Fruit fly (Drosophila melanogaster): ENCODE data around the gene t-cup.
A peak's percentile ranks its signal among the peaks of the same experiment; 100 is the strongest.

t-cup gene

dm6 chr2L:12497283-12498265 lies at the start of gene t-cup (continued):
- TF ChIP-seq sc (optimal IDR thresholded peaks at IDR 0.05) (no peak), sc (GFP tag; optimal IDR thresholded peaks at IDR 0.05) (peak; percentile 65), pzg (GFP tag; optimal IDR thresholded peaks at IDR 0.05) (no peak), CG10959 (GFP tag; IDR thresholded peaks at IDR 0.05) (no peak), Myb (GFP tag; optimal IDR thresholded peaks at IDR 0.05) (peak; percentile 20), ac (GFP tag; optimal IDR thresholded peaks at IDR 0.05) (peak; percentile 33), vvl (GFP tag; IDR thresholded peaks at IDR 0.05) (peak; percentile 62; the same call in 1 of the 2 replicates), nerfin-2 (GFP tag; IDR thresholded peaks at IDR 0.05; ENCODE audit: partially characterized antibody) (no peak), CG6813 (GFP tag; optimal IDR thresholded peaks at IDR 0.05) (peak; percentile 94), dmrt99B (tag; optimal IDR thresholded peaks at IDR 0.05) (peak; percentile 55), Dip3 (GFP tag; optimal IDR thresholded peaks at IDR 0.05) (peak; percentile 20), CG2875 (GFP tag; optimal IDR thresholded peaks at IDR 0.05) (peak; percentile 94), CG3407 (GFP tag; optimal IDR thresholded peaks at IDR 0.05) (peak; percentile 88), D19A (tag; optimal IDR thresholded peaks at IDR 0.05) (peak; percentile 43), Elba2 (GFP tag; optimal IDR thresholded peaks at IDR 0.05) (no peak), sisA (GFP tag; IDR thresholded peaks at IDR 0.05) (no peak), Dbx (GFP tag; IDR thresholded peaks at IDR 0.05) (peak; percentile 56; the same call in 2 of the 3 replicates), CG9876 (GFP tag; optimal IDR thresholded peaks at IDR 0.05) (no peak), her (GFP tag; optimal IDR thresholded peaks at IDR 0.05) (peak; percentile 26), NC2β (GFP tag; optimal IDR thresholded peaks at IDR 0.05) (peak; percentile 71), BEAF-32 (GFP tag; optimal IDR thresholded peaks at IDR 0.05) (no peak), chn (GFP tag; optimal IDR thresholded peaks at IDR 0.05) (no peak), zen2 (GFP tag; IDR thresholded peaks at IDR 0.05; ENCODE audit: partially characterized antibody) (no peak), Lpt (GFP tag; optimal IDR thresholded peaks at IDR 0.05) (no peak), CG32532 (GFP tag; IDR thresholded peaks at IDR 0.05) (0 out of 2 replicates have a peak, but pooled peaks have one; percentile 49), Ets97D (GFP tag; optimal IDR thresholded peaks at IDR 0.05) (peak; percentile 52), sqz (GFP tag; optimal IDR thresholded peaks at IDR 0.05) (peak; percentile 92), CG9797 (GFP tag; optimal IDR thresholded peaks at IDR 0.05) (no peak), CG12659 (GFP tag; optimal IDR thresholded peaks at IDR 0.05) (peak; percentile 78), HLH54F (GFP tag; optimal IDR thresholded peaks at IDR 0.05) (peak; percentile 20), Atf6 (GFP tag; IDR thresholded peaks at IDR 0.05) (peak; percentile 81), seq (GFP tag; IDR thresholded peaks at IDR 0.05) (peak; percentile 85; the same call in 1 of the 2 replicates), toy (GFP tag; IDR thresholded peaks at IDR 0.05) (no peak), CG6175 (GFP tag; IDR thresholded peaks at IDR 0.05) (peak; percentile 9; the same call in 1 of the 3 replicates), CG15073 (GFP tag; optimal IDR thresholded peaks at IDR 0.05) (no peak), Hey (tag; optimal IDR thresholded peaks at IDR 0.05) (peak; percentile 83), sima (GFP tag; optimal IDR thresholded peaks at IDR 0.05) (no peak), lab (GFP tag; optimal IDR thresholded peaks at IDR 0.05) (peak; percentile 96), CG10565 (GFP tag; optimal IDR thresholded peaks at IDR 0.05) (no peak), sens-2 (GFP tag; IDR thresholded peaks at IDR 0.05) (peak; percentile 67), mam (GFP tag; optimal IDR thresholded peaks at IDR 0.05) (no peak), nom (GFP tag; optimal IDR thresholded peaks at IDR 0.05) (peak; percentile 48), sd (tag; optimal IDR thresholded peaks at IDR 0.05) (peak; percentile 80), CG6683 (GFP tag; optimal IDR thresholded peaks at IDR 0.05) (peak; percentile 75), ash1 (GFP tag; optimal IDR thresholded peaks at IDR 0.05) (peak; percentile 81), CG15011 (GFP tag; optimal IDR thresholded peaks at IDR 0.05) (peak; percentile 81), Ets65A (GFP tag) (peak; percentile 89), slbo (GFP tag; IDR thresholded peaks at IDR 0.05) (peak; percentile 35), bcd (GFP tag; optimal IDR thresholded peaks at IDR 0.05) (peak; percentile 70)
